Fruit fly (Drosophila melanogaster) whole organism, pupa: ENCODE data around the gene CG11570.

Experiments used
- CG34367 ChIP-seq: fragments of 200-800 bp; sonication (Bioruptor generic); optimal IDR thresholded peaks from 2 replicates; lab custom pipeline; 2018; ENCODE audit warnings: missing biosample characterization, mild to moderate bottlenecking, missing genetic modification characterization
- gl ChIP-seq: fragments of 200-800 bp; sonication (Bioruptor generic); optimal IDR thresholded peaks from 2 replicates; lab custom pipeline; 2018; ENCODE audit warnings: missing biosample characterization, mild to moderate bottlenecking, missing genetic modification characterization
- rn ChIP-seq: fragments of 200-800 bp; sonication (Bioruptor generic); IDR thresholded peaks from 2 replicates; pipeline ENCODE4 v1.3.6; 2022; ENCODE audit warnings: missing biosample characterization, missing genetic modification characterization

CG11570 gene

DNA sequence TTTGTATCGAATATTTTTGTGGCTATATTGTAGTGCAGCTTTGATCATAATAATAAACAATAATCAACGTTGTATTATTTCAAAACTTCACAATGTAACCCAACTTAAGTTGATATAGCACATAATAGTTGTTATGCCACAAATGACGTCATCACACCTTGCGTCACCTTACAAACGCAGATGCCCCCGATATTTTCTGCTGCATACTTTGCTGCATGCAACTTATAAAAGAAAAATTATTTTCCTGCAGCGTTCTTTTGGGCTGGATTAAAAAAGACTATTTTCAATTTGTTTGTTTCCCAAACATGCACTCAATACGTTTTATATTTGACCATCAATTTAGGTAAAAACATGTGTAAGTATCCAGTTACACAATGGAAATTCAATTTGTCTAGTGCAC lies 39.4 kb downstream of the CG11570 start:
- TF ChIP-seq rn (GFP tag; lab: Robert Waterston, UW): no peak
- TF ChIP-seq gl (tag; lab: Kevin White, UChicago): no peak
- no peak for TF ChIP-seq CG34367 (tag; lab: Kevin White, UChicago)
